Worm (Caenorhabditis elegans) whole organism, L2 larva: ENCODE measurements around the gene T25B9.4.

Experiments
- C34F6.9 ChIP-seq: fragments of 150-350 bp; optimal IDR thresholded peaks from 2 replicates; lab custom pipeline; 2014; ENCODE audit warnings: missing biosample characterization, missing genetic modification characterization
- R02D3.7 ChIP-seq: fragments of 150-350 bp; optimal IDR thresholded peaks from 2 replicates; lab custom pipeline; 2014; ENCODE audit warnings: missing biosample characterization, missing genetic modification characterization
- Y55F3AM.14 ChIP-seq: fragments of 200-800 bp; sonication (Bioruptor generic); optimal IDR thresholded peaks from 2 replicates; lab custom pipeline; 2018; ENCODE audit warnings: mild to moderate bottlenecking, missing genetic modification characterization, missing compliant biosample characterization
- ZK546.5 ChIP-seq: sonication (generic microtip); optimal IDR thresholded peaks from 2 replicates; lab custom pipeline; 2017; ENCODE audit warnings: missing biosample characterization, missing genetic modification characterization
- aly-2 ChIP-seq: fragments of 150-350 bp; optimal IDR thresholded peaks from 2 replicates; lab custom pipeline; 2014; ENCODE audit warnings: missing biosample characterization, missing genetic modification characterization
- blmp-1 ChIP-seq: sonication (generic microtip); optimal IDR thresholded peaks from 2 replicates; lab custom pipeline; 2017; ENCODE audit warnings: missing genetic modification characterization, mild to moderate bottlenecking, missing compliant biosample characterization, antibody characterized with exemption, moderate library complexity; ENCODE audit not compliant: insufficient read depth
- ceh-82 ChIP-seq: fragments of 150-350 bp; optimal IDR thresholded peaks from 2 replicates; lab custom pipeline; 2014; ENCODE audit warnings: missing biosample characterization, missing genetic modification characterization
- crh-2 ChIP-seq: sonication (generic microtip); optimal IDR thresholded peaks from 2 replicates; lab custom pipeline; 2017; ENCODE audit warnings: missing biosample characterization, missing genetic modification characterization
- egl-27 ChIP-seq: sonication (generic microtip); optimal IDR thresholded peaks from 3 replicates; lab custom pipeline; 2017; ENCODE audit warnings: missing biosample characterization, missing genetic modification reagents, missing genetic modification characterization
- elt-3 ChIP-seq: sonication (generic microtip); optimal IDR thresholded peaks from 2 replicates; lab custom pipeline; 2017; ENCODE audit warnings: missing biosample characterization, missing genetic modification characterization
- fos-1 ChIP-seq: fragments of 150-350 bp; optimal IDR thresholded peaks from 2 replicates; lab custom pipeline; 2014; ENCODE audit warnings: missing biosample characterization, missing genetic modification characterization
- gmeb-1 ChIP-seq: fragments of 150-350 bp; optimal IDR thresholded peaks from 2 replicates; lab custom pipeline; 2014; ENCODE audit warnings: missing biosample characterization, missing genetic modification characterization
- lin-11 ChIP-seq: fragments of 150-350 bp; sonication (generic microtip); optimal IDR thresholded peaks from 2 replicates; lab custom pipeline; 2014; ENCODE audit warnings: missing biosample characterization, missing genetic modification characterization, inconsistent platforms, mixed read lengths
- lin-39 ChIP-seq: fragments of 150-350 bp; optimal IDR thresholded peaks from 2 replicates; lab custom pipeline; 2014; ENCODE audit warnings: missing biosample characterization, missing genetic modification reagents, missing genetic modification characterization
- lsy-2 ChIP-seq, 2 experiments: fragments of 150-350 bp in 1 of 2; sonication (generic microtip) in 1 of 2; optimal IDR thresholded peaks; 2 replicates each; lab custom pipeline; 2014 to 2017; ENCODE audit warnings: missing biosample characterization in 2 of 2, missing genetic modification characterization in 2 of 2
- mab-5 ChIP-seq: fragments of 150-350 bp; optimal IDR thresholded peaks from 2 replicates; lab custom pipeline; 2014; ENCODE audit warnings: missing biosample characterization, missing genetic modification characterization
- mdl-1 ChIP-seq, 2 experiments: fragments of 150-350 bp in 1 of 2; sonication (generic microtip) in 1 of 2; optimal IDR thresholded peaks; 2 replicates each; lab custom pipeline; 2017; ENCODE audit warnings: missing biosample characterization in 2 of 2, missing genetic modification characterization in 2 of 2
- nhr-10 ChIP-seq: sonication (generic microtip); optimal IDR thresholded peaks from 2 replicates; lab custom pipeline; 2017; ENCODE audit warnings: missing biosample characterization, missing genetic modification characterization
- nhr-11 ChIP-seq: fragments of 150-350 bp; optimal IDR thresholded peaks from 2 replicates; lab custom pipeline; 2014; ENCODE audit warnings: missing biosample characterization, missing genetic modification characterization
- nhr-129 ChIP-seq: fragments of 150-350 bp; optimal IDR thresholded peaks from 2 replicates; lab custom pipeline; 2014; ENCODE audit warnings: missing biosample characterization, missing genetic modification characterization
- nhr-21 ChIP-seq: fragments of 150-350 bp; optimal IDR thresholded peaks from 2 replicates; lab custom pipeline; 2014; ENCODE audit warnings: missing biosample characterization, missing genetic modification characterization
- nhr-237 ChIP-seq: fragments of 150-350 bp; optimal IDR thresholded peaks from 2 replicates; lab custom pipeline; 2014; ENCODE audit warnings: missing biosample characterization, missing genetic modification characterization
- nhr-25 ChIP-seq: fragments of 150-350 bp; sonication (generic microtip); optimal IDR thresholded peaks from 3 replicates; lab custom pipeline; 2014; ENCODE audit warnings: missing biosample characterization, missing genetic modification characterization
- nhr-6 ChIP-seq: fragments of 150-350 bp; optimal IDR thresholded peaks from 2 replicates; lab custom pipeline; 2014; ENCODE audit warnings: missing biosample characterization, missing genetic modification characterization
- nhr-77 ChIP-seq: fragments of 150-350 bp; optimal IDR thresholded peaks from 2 replicates; lab custom pipeline; 2014; ENCODE audit warnings: missing biosample characterization, missing genetic modification characterization
- peb-1 ChIP-seq: fragments of 150-350 bp; optimal IDR thresholded peaks from 2 replicates; lab custom pipeline; 2014; ENCODE audit warnings: missing biosample characterization, missing genetic modification characterization
- sem-4 ChIP-seq: fragments of 150-350 bp; optimal IDR thresholded peaks from 2 replicates; lab custom pipeline; 2014; ENCODE audit warnings: missing biosample characterization, missing genetic modification reagents, missing genetic modification characterization
- skn-1 ChIP-seq: sonication (generic microtip); optimal IDR thresholded peaks from 2 replicates; lab custom pipeline; 2017; ENCODE audit warnings: missing biosample characterization, missing genetic modification characterization
- sma-3 ChIP-seq: sonication (generic microtip); optimal IDR thresholded peaks from 2 replicates; lab custom pipeline; 2016; ENCODE audit warnings: missing genetic modification reagents, missing genetic modification characterization, missing compliant biosample characterization
- sma-9 ChIP-seq, 2 experiments: fragments of 150-350 bp in 1 of 2; sonication (generic microtip) in 1 of 2; optimal IDR thresholded peaks; 2 replicates each; lab custom pipeline; 2014 to 2016; ENCODE audit warnings: missing genetic modification characterization in 2 of 2, mild to moderate bottlenecking in 1 of 2, missing biosample characterization in 1 of 2, missing compliant biosample characterization in 1 of 2, missing genetic modification reagents in 1 of 2, moderate library complexity in 1 of 2
- snpc-4 ChIP-seq: fragments of 150-350 bp; optimal IDR thresholded peaks from 2 replicates; lab custom pipeline; 2014; ENCODE audit warnings: missing biosample characterization, missing genetic modification characterization
- unc-39 ChIP-seq: fragments of 150-350 bp; optimal IDR thresholded peaks from 2 replicates; lab custom pipeline; 2014; ENCODE audit warnings: missing biosample characterization, missing genetic modification characterization
- unc-55 ChIP-seq: fragments of 150-350 bp; sonication (generic microtip); optimal IDR thresholded peaks from 3 replicates; lab custom pipeline; 2014; ENCODE audit warnings: missing biosample characterization, missing genetic modification reagents, missing genetic modification characterization
- zag-1 ChIP-seq: fragments of 150-350 bp; optimal IDR thresholded peaks from 2 replicates; lab custom pipeline; 2014; ENCODE audit warnings: missing biosample characterization, missing genetic modification characterization
- ztf-11 ChIP-seq: sonication (generic microtip); optimal IDR thresholded peaks from 2 replicates; lab custom pipeline; 2017; ENCODE audit warnings: missing biosample characterization, missing genetic modification characterization
- ztf-4 ChIP-seq: fragments of 150-350 bp; optimal IDR thresholded peaks from 2 replicates; lab custom pipeline; 2014; ENCODE audit warnings: missing biosample characterization, missing genetic modification characterization

T25B9.4 gene

DNA sequence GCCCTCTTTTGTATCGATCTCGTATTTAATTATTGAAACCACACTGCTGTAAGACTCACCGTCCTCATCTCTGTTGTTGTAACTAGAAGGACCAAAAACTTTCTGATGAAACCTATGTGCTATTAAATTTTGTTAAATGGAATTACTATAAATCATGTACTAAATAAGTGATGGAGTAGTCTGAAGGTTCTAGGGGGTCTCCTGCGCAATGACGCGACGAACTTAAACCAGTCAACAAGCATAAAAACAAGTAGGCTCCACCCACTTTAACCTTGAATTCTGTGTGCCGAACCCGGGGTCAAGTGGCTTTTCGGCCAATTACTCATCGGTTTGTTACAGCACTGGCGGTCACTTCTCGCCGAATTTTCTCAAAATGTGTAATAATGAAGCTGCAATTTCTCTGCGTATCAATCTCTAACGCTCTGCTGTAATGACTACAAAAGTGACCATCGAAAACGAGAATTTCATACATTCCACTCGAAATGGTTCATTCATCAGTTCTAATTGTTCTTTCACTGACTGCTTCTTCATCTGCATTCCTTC is 20.4 kb downstream of the T25B9.4 start, which contains the start of gene grl-21:
grl-21 (plus strand) TSS at position 464 of the 543 bp plus-strand sequence.
- no peak for TF ChIP-seq sma-3 (GFP tag; lab: Kevin White, UChicago)
- peak; percentile 76 for TF ChIP-seq nhr-25 (tag; lab: Kevin White, UChicago)

DNA sequence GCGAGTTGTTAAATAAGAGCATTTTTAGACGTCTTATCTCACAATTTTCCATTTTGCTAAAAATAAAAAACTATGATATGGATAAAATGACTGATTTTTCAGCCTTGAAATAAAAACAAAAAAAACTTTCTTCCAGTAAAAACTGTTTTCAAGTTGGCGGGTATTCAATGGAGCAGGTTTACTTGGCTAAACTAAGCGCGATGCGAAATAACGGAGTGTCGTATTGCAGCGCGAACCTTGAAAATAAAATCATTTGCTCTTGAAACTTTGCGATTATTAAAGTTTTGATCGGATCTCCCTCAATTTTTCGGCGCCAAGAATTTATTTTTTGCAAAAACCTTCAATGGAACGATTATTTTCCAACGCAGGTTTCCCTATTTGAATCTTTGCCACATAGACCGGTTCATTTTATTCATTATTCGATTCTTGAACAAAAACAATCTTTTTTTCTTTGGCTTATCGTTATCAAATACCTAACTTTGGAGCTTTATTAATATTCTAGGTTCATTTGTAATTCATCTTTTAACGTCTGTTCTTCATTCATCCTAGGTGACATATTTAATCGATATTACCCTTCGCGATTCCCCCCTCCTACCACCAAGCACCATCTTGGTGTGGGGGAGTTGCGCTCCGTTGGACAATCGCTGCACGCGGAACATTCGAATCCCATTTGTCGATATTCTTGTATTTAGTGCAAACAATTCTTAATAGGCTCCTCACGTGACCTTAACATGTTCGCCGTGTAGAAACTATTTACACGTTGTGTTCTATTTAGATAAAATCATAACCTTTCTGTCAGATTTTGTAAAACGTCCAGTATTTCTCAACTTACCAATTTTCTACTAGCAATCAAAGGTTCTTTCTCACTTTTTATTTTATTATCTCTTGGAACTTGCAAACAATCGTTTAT is 22.7 kb downstream of the T25B9.4 start, which contains the start of the genes orc-5 and cyb-1:
orc-5 (minus strand) TSS at position 62 of the 910 bp plus-strand sequence.
cyb-1 (plus strand) TSS at position 690 of the 910 bp plus-strand sequence.
- TF ChIP-seq sem-4 (tag; lab: Kevin White, UChicago) = peak; percentile 25
- TF ChIP-seq ZK546.5 (tag; lab: Kevin White, UChicago) = no peak
- TF ChIP-seq unc-55 (GFP tag; lab: Kevin White, UChicago) = peak; percentile 93
- TF ChIP-seq ceh-82 (tag; lab: Kevin White, UChicago) = peak; percentile 14
- TF ChIP-seq nhr-21 (tag; lab: Kevin White, UChicago) = peak; percentile 33
- peak; percentile 98 for TF ChIP-seq gmeb-1
- TF ChIP-seq snpc-4 = peak; percentile 31
- TF ChIP-seq egl-27 = no peak
- TF ChIP-seq nhr-11 (tag; lab: Kevin White, UChicago) = no peak
- peak; percentile 59 for TF ChIP-seq lin-11
- no peak for TF ChIP-seq peb-1
- no peak for TF ChIP-seq Y55F3AM.14 (GFP tag; lab: Kevin White, UChicago)
- no peak for TF ChIP-seq R02D3.7 (tag; lab: Kevin White, UChicago)
- no peak for TF ChIP-seq aly-2
- no peak for TF ChIP-seq ztf-11 (tag; lab: Kevin White, UChicago)
- TF ChIP-seq mdl-1 (tag; optimal IDR thresholded peaks at IDR 0.05; lab: Kevin White, UChicago) = peak in 1 of 2 experiments; percentile 19
- peak; percentile 72 for TF ChIP-seq nhr-6 (tag; lab: Kevin White, UChicago)
- TF ChIP-seq lsy-2 (tag; optimal IDR thresholded peaks at IDR 0.05; lab: Kevin White, UChicago) = peak in 1 of 2 experiments; percentile 89
- no peak for TF ChIP-seq nhr-237 (tag; lab: Kevin White, UChicago)
- TF ChIP-seq nhr-25 (tag; lab: Kevin White, UChicago) = peak; percentile 67
- no peak for TF ChIP-seq elt-3
- no peak for TF ChIP-seq nhr-10 (tag; lab: Kevin White, UChicago)
- TF ChIP-seq sma-3 (GFP tag; lab: Kevin White, UChicago) = peak; percentile 42
- TF ChIP-seq nhr-129 (tag; lab: Kevin White, UChicago) = peak; percentile 81
- no peak for TF ChIP-seq unc-39 (tag; lab: Kevin White, UChicago)
- TF ChIP-seq ztf-4 (tag; lab: Kevin White, UChicago) = peak; percentile 42
- TF ChIP-seq mab-5 = peak; percentile 59
- TF ChIP-seq C34F6.9 (tag; lab: Kevin White, UChicago) = peak; percentile 77
- TF ChIP-seq sma-9 (GFP tag; optimal IDR thresholded peaks at IDR 0.05; lab: Kevin White, UChicago) = peak; percentile 78
- TF ChIP-seq sma-9 (tag; optimal IDR thresholded peaks at IDR 0.05; lab: Kevin White, UChicago) = no peak
- TF ChIP-seq skn-1 (tag; lab: Kevin White, UChicago) = no peak
- peak; percentile 88 for TF ChIP-seq crh-2 (tag; lab: Kevin White, UChicago)
- peak; percentile 5 for TF ChIP-seq fos-1 (tag; lab: Kevin White, UChicago)
- TF ChIP-seq blmp-1 (tag; lab: Kevin White, UChicago) = peak; percentile 9
- TF ChIP-seq zag-1 = no peak
- no peak for TF ChIP-seq lin-39 (tag; lab: Kevin White, UChicago)
- no peak for TF ChIP-seq nhr-77 (tag; lab: Kevin White, UChicago)
- TF ChIP-seq, all 48 proteins: peak for 20

DNA sequence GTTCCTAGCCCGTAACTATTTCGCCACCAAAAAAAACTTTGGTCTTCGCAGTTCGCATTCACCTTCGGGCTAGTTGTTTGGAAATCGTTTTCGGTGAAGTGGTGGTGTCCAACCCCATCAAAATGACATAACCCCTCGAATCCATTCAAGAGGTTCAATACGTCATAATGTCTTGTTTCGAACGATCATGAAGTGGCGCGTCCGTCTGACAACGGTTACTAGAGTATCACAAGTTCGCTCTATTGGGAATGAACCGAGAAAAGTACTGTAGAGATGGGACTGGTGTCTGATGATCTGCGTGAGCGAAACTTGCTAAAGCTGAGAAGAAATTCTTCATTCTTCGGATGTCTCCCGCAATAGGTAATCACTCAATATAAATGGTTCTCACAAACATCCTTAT is 29.8 kb downstream of the T25B9.4 start, which contains the start of gene ZC168.2:
ZC168.2 (plus strand) TSS at position 301 of the 400 bp plus-strand sequence.
- TF ChIP-seq skn-1 (tag; lab: Kevin White, UChicago) (no peak), R02D3.7 (tag; lab: Kevin White, UChicago) (no peak), mab-5 (no peak), egl-27 (no peak), elt-3 (no peak), peb-1 (no peak), crh-2 (tag; lab: Kevin White, UChicago) (no peak)
- TF ChIP-seq, all 48 proteins: peak for 0
